Worm (Caenorhabditis elegans) whole organism, young adult: ENCODE measurements around the gene C49C3.15.

Source experiments
- D2030.7 ChIP-seq: fragments of 200-800 bp; sonication (Bioruptor generic); IDR thresholded peaks from 2 replicates; pipeline ENCODE4 v1.3.6; 2022; ENCODE audit warnings: missing genetic modification reagents, missing genetic modification characterization, missing compliant biosample characterization
- F23B12.7 ChIP-seq: sonication (generic microtip); optimal IDR thresholded peaks from 2 replicates; lab custom pipeline; 2017; ENCODE audit warnings: missing genetic modification characterization, mild to moderate bottlenecking, missing compliant biosample characterization, antibody characterized with exemption, moderate library complexity; ENCODE audit not compliant: insufficient read depth
- F33H1.4 ChIP-seq: fragments of 200-800 bp; sonication (Bioruptor generic); IDR thresholded peaks from 2 replicates; pipeline ENCODE4 v1.3.6; 2022; ENCODE audit warnings: missing genetic modification reagents, missing genetic modification characterization, missing compliant biosample characterization
- F37B4.10 ChIP-seq: fragments of 200-800 bp; sonication (Bioruptor generic); IDR thresholded peaks from 2 replicates; pipeline ENCODE4 v1.3.6; 2022; ENCODE audit warnings: missing genetic modification characterization, missing compliant biosample characterization
- F52B5.7 ChIP-seq: sonication (generic microtip); optimal IDR thresholded peaks from 2 replicates; lab custom pipeline; 2016; ENCODE audit warnings: mild to moderate bottlenecking, missing genetic modification characterization, missing compliant biosample characterization
- F55B11.4 ChIP-seq: sonication (generic microtip); optimal IDR thresholded peaks from 2 replicates; lab custom pipeline; 2016; ENCODE audit warnings: missing compliant biosample characterization, missing genetic modification characterization, borderline replicate concordance; ENCODE audit not compliant: insufficient read depth
- K11D2.4 ChIP-seq: fragments of 200-800 bp; sonication (Bioruptor generic); IDR thresholded peaks from 2 replicates; pipeline ENCODE4 v1.3.6; 2022; ENCODE audit warnings: missing genetic modification reagents, missing genetic modification characterization, missing compliant biosample characterization
- K12H6.12 ChIP-seq: fragments of 200-800 bp; sonication (Bioruptor generic); optimal IDR thresholded peaks from 2 replicates; lab custom pipeline; 2018; ENCODE audit warnings: mild to moderate bottlenecking, missing genetic modification characterization, missing compliant biosample characterization
- T07F8.4 ChIP-seq: sonication (generic microtip); optimal IDR thresholded peaks from 2 replicates; lab custom pipeline; 2016; ENCODE audit warnings: mild to moderate bottlenecking, missing genetic modification characterization, moderate library complexity, missing compliant biosample characterization
- Y53F4B.3 ChIP-seq: fragments of 200-800 bp; sonication (Bioruptor generic); IDR thresholded peaks from 2 replicates; pipeline ENCODE4 v1.3.6; 2022; ENCODE audit warnings: missing genetic modification reagents, missing genetic modification characterization, missing compliant biosample characterization
- Y67H2A.10 ChIP-seq: fragments of 200-800 bp; sonication (Bioruptor generic); conservative IDR thresholded peaks from 2 replicates; pipeline ENCODE4 v1.3.6; 2022; ENCODE audit warnings: missing genetic modification reagents, missing genetic modification characterization, missing compliant biosample characterization
- Y79H2A.3 ChIP-seq: fragments of 200-800 bp; sonication (Bioruptor generic); conservative IDR thresholded peaks from 2 replicates; pipeline ENCODE4 v1.3.6; 2022; ENCODE audit warnings: missing genetic modification reagents, missing genetic modification characterization, missing compliant biosample characterization
- ZK185.1 ChIP-seq: sonication (generic microtip); optimal IDR thresholded peaks from 2 replicates; lab custom pipeline; 2016; ENCODE audit warnings: mild to moderate bottlenecking, missing genetic modification characterization, missing compliant biosample characterization; ENCODE audit not compliant: poor library complexity, severe bottlenecking
- athp-1 ChIP-seq: sonication (generic microtip); optimal IDR thresholded peaks from 2 replicates; lab custom pipeline; 2017; ENCODE audit warnings: mild to moderate bottlenecking, missing genetic modification characterization, missing compliant biosample characterization
- attf-6 ChIP-seq: fragments of 200-800 bp; sonication (Bioruptor generic); IDR thresholded peaks from 2 replicates; pipeline ENCODE4 v1.3.6; 2022; ENCODE audit warnings: missing genetic modification reagents, missing genetic modification characterization, missing compliant biosample characterization
- bed-1 ChIP-seq: fragments of 200-800 bp; sonication (Bioruptor generic); IDR thresholded peaks from 2 replicates; pipeline ENCODE4 v1.3.6; 2022; ENCODE audit warnings: missing genetic modification reagents, missing genetic modification characterization, missing compliant biosample characterization
- bed-2 ChIP-seq: fragments of 200-800 bp; sonication (Bioruptor generic); IDR thresholded peaks from 2 replicates; pipeline ENCODE4 v1.3.6; 2022; ENCODE audit warnings: missing genetic modification reagents, missing genetic modification characterization, missing compliant biosample characterization
- ccch-3 ChIP-seq: fragments of 200-800 bp; sonication (Bioruptor generic); optimal IDR thresholded peaks from 2 replicates; lab custom pipeline; 2018; ENCODE audit warnings: mild to moderate bottlenecking, missing genetic modification characterization, missing compliant biosample characterization
- ceh-40 ChIP-seq: fragments of 200-800 bp; sonication (Bioruptor generic); IDR thresholded peaks from 2 replicates; pipeline ENCODE4 v1.3.6; 2022; ENCODE audit warnings: missing genetic modification characterization, missing compliant biosample characterization
- ceh-91 ChIP-seq: fragments of 200-800 bp; sonication (Bioruptor generic); IDR thresholded peaks from 2 replicates; pipeline ENCODE4 v1.3.6; 2022; ENCODE audit warnings: missing genetic modification reagents, missing genetic modification characterization, missing compliant biosample characterization
- dox-1 ChIP-seq: fragments of 200-800 bp; sonication (Bioruptor generic); IDR thresholded peaks from 2 replicates; pipeline ENCODE4 v1.3.6; 2022; ENCODE audit warnings: missing genetic modification reagents, missing genetic modification characterization, missing compliant biosample characterization
- efl-1 ChIP-seq: fragments of 150-350 bp; optimal IDR thresholded peaks from 2 replicates; lab custom pipeline; 2014; ENCODE audit warnings: missing biosample characterization, missing genetic modification reagents, missing genetic modification characterization
- ekl-4 ChIP-seq: fragments of 200-800 bp; sonication (Bioruptor generic); IDR thresholded peaks from 2 replicates; pipeline ENCODE4 v1.3.6; 2022; ENCODE audit warnings: missing genetic modification reagents, missing genetic modification characterization, missing compliant biosample characterization
- ets-4 ChIP-seq: fragments of 200-800 bp; sonication (Bioruptor generic); optimal IDR thresholded peaks from 2 replicates; lab custom pipeline; 2018; ENCODE audit warnings: mild to moderate bottlenecking, missing genetic modification characterization, missing compliant biosample characterization
- fkh-3 ChIP-seq: sonication (generic microtip); optimal IDR thresholded peaks from 2 replicates; lab custom pipeline; 2016; ENCODE audit warnings: mild to moderate bottlenecking, missing genetic modification characterization, missing compliant biosample characterization
- him-1 ChIP-seq: sonication (generic microtip); optimal IDR thresholded peaks from 2 replicates; lab custom pipeline; 2016; ENCODE audit warnings: missing genotype, missing genetic modification reagents, missing genetic modification characterization, missing compliant biosample characterization
- hlh-12 ChIP-seq: sonication (generic microtip); optimal IDR thresholded peaks from 2 replicates; lab custom pipeline; 2016; ENCODE audit warnings: missing genetic modification characterization, missing compliant biosample characterization
- hlh-26 ChIP-seq: fragments of 200-800 bp; sonication (Bioruptor generic); conservative IDR thresholded peaks from 2 replicates; pipeline ENCODE4 v1.3.6; 2022; ENCODE audit warnings: missing genetic modification reagents, missing genetic modification characterization, missing compliant biosample characterization
- hmg-1.2 ChIP-seq: fragments of 200-800 bp; sonication (Bioruptor generic); IDR thresholded peaks from 2 replicates; pipeline ENCODE4 v1.3.6; 2022; ENCODE audit warnings: missing genetic modification reagents, missing genetic modification characterization, missing compliant biosample characterization
- let-526 ChIP-seq: fragments of 200-800 bp; sonication (Bioruptor generic); IDR thresholded peaks from 2 replicates; pipeline ENCODE4 v1.3.6; 2022; ENCODE audit warnings: missing genetic modification reagents, missing genetic modification characterization, missing compliant biosample characterization
- lir-1 ChIP-seq: fragments of 200-800 bp; sonication (Bioruptor generic); conservative IDR thresholded peaks from 2 replicates; pipeline ENCODE4 v1.3.6; 2022; ENCODE audit warnings: missing genetic modification reagents, missing genetic modification characterization, missing compliant biosample characterization
- lsl-1 ChIP-seq: fragments of 200-800 bp; sonication (Bioruptor generic); optimal IDR thresholded peaks from 2 replicates; lab custom pipeline; 2018; ENCODE audit warnings: mild to moderate bottlenecking, missing genetic modification characterization, moderate library complexity, missing compliant biosample characterization
- mcd-1 ChIP-seq: fragments of 200-800 bp; sonication (Bioruptor generic); IDR thresholded peaks from 2 replicates; pipeline ENCODE4 v1.3.6; 2022; ENCODE audit warnings: missing genetic modification reagents, missing genetic modification characterization, missing compliant biosample characterization
- mel-28 ChIP-seq: sonication (generic microtip); optimal IDR thresholded peaks from 2 replicates; lab custom pipeline; 2016; ENCODE audit warnings: borderline replicate concordance, mild to moderate bottlenecking, missing genetic modification characterization, missing compliant biosample characterization
- nfyb-1 ChIP-seq: fragments of 200-800 bp; sonication (Bioruptor generic); IDR thresholded peaks from 2 replicates; pipeline ENCODE4 v1.3.6; 2022; ENCODE audit warnings: missing genetic modification reagents, missing genetic modification characterization, missing compliant biosample characterization
- nhr-80 ChIP-seq: sonication (generic microtip); optimal IDR thresholded peaks from 2 replicates; lab custom pipeline; 2016; ENCODE audit warnings: missing genetic modification characterization, missing compliant biosample characterization
- nhr-90 ChIP-seq: sonication (generic microtip); optimal IDR thresholded peaks from 2 replicates; lab custom pipeline; 2016; ENCODE audit warnings: missing genotype, mild to moderate bottlenecking, missing genetic modification characterization, missing compliant biosample characterization
- rcor-1 ChIP-seq: fragments of 200-800 bp; sonication (Bioruptor generic); IDR thresholded peaks from 2 replicates; pipeline ENCODE4 v1.3.6; 2022; ENCODE audit warnings: missing genetic modification reagents, missing genetic modification characterization, missing compliant biosample characterization
- sdz-38 ChIP-seq: sonication (generic microtip); optimal IDR thresholded peaks from 2 replicates; lab custom pipeline; 2016; ENCODE audit warnings: missing genotype, missing genetic modification characterization, missing compliant biosample characterization
- snpc-3.4 ChIP-seq: sonication (generic microtip); optimal IDR thresholded peaks from 2 replicates; lab custom pipeline; 2017; ENCODE audit warnings: missing genetic modification characterization, mild to moderate bottlenecking, missing compliant biosample characterization, antibody characterized with exemption, moderate library complexity, missing genotype, missing genetic modification reagents
- somi-1 ChIP-seq: fragments of 200-800 bp; sonication (Bioruptor generic); optimal IDR thresholded peaks from 2 replicates; lab custom pipeline; 2018; ENCODE audit warnings: mild to moderate bottlenecking, missing genetic modification characterization, missing compliant biosample characterization
- ztf-22 ChIP-seq: fragments of 200-800 bp; sonication (Bioruptor generic); optimal IDR thresholded peaks from 2 replicates; lab custom pipeline; 2018; ENCODE audit warnings: mild to moderate bottlenecking, missing genetic modification characterization, moderate library complexity, missing compliant biosample characterization
- ztf-25 ChIP-seq: fragments of 200-800 bp; sonication (Bioruptor generic); IDR thresholded peaks from 2 replicates; pipeline ENCODE4 v1.3.6; 2022; ENCODE audit warnings: missing genetic modification reagents, missing genetic modification characterization, missing compliant biosample characterization
- ztf-28 ChIP-seq: fragments of 200-800 bp; sonication (Bioruptor generic); IDR thresholded peaks from 2 replicates; pipeline ENCODE4 v1.3.6; 2022; ENCODE audit warnings: missing genetic modification reagents, missing genetic modification characterization, missing compliant biosample characterization

Gene C49C3.15

ce11 chrIV:17342179-17342578 is 8.1 kb downstream of the C49C3.15 start, which contains the start of gene C49C3.9:
C49C3.9 (minus strand) TSS chrIV:17342314.
- no peak for TF ChIP-seq somi-1 (GFP tag; lab: Kevin White, UChicago)
- TF ChIP-seq nhr-80 (tag; lab: Kevin White, UChicago): peak; percentile 80
- TF ChIP-seq ets-4 (GFP tag; lab: Kevin White, UChicago): peak; percentile 20

- TF ChIP-seq K11D2.4: no peak
- TF ChIP-seq Y67H2A.10 (GFP tag; lab: Robert Waterston, UW): no peak
- TF ChIP-seq F55B11.4: no peak
- TF ChIP-seq T07F8.4 (tag; lab: Kevin White, UChicago): no peak
- no peak for TF ChIP-seq ztf-22 (GFP tag; lab: Kevin White, UChicago)
- no peak for TF ChIP-seq attf-6 (GFP tag; lab: Robert Waterston, UW)
- TF ChIP-seq efl-1 (GFP tag; lab: Kevin White, UChicago): no peak
- TF ChIP-seq ZK185.1 (tag; lab: Kevin White, UChicago): no peak
- TF ChIP-seq dox-1: no peak
- no peak for TF ChIP-seq ztf-25 (GFP tag; lab: Robert Waterston, UW)
- no peak for TF ChIP-seq ceh-91 (GFP tag; lab: Robert Waterston, UW)
- TF ChIP-seq F23B12.7 (tag; lab: Kevin White, UChicago): no peak
- no peak for TF ChIP-seq bed-1 (GFP tag; lab: Robert Waterston, UW)
- TF ChIP-seq, all 124 proteins: peak for 0
Measured at ce11 chrIV:17342667-17343066, 8.6 kb downstream of the C49C3.15 start, which contains the start of gene C49C3.21. C49C3.21 (plus strand) TSS chrIV:17342967.

- TF ChIP-seq hmg-1.2 (GFP tag; lab: Robert Waterston, UW) (no peak), nfyb-1 (GFP tag; lab: Robert Waterston, UW) (no peak), lsl-1 (GFP tag; lab: Kevin White, UChicago) (no peak), mcd-1 (GFP tag; lab: Robert Waterston, UW) (no peak), F55B11.4 (no peak), F37B4.10 (GFP tag; lab: Robert Waterston, UW) (no peak), ets-4 (GFP tag; lab: Kevin White, UChicago) (no peak), let-526 (no peak), mel-28 (tag; lab: Kevin White, UChicago) (no peak), nhr-90 (tag; lab: Kevin White, UChicago) (no peak), somi-1 (GFP tag; lab: Kevin White, UChicago) (no peak), snpc-3.4 (tag; lab: Kevin White, UChicago) (no peak), bed-2 (no peak), hlh-12 (tag; lab: Kevin White, UChicago) (no peak), K11D2.4 (no peak), him-1 (no peak), D2030.7 (no peak)
Measured at ce11 chrIV:17343482-17343881, 9.5 kb downstream of the C49C3.15 start, which contains the start of gene C49C3.11. C49C3.11 (plus strand) TSS chrIV:17343782.

ce11 chrIV:17346599-17347218 is 12.7 kb downstream of the C49C3.15 start, which contains the start of the genes clec-197 and clec-198:
clec-197 (minus strand) TSS chrIV:17346699.
clec-198 (plus strand) TSS chrIV:17347168.
- no peak for TF ChIP-seq rcor-1 (GFP tag; lab: Robert Waterston, UW)
- no peak for TF ChIP-seq ekl-4
- TF ChIP-seq bed-2: no peak
- no peak for TF ChIP-seq hlh-26 (GFP tag; lab: Robert Waterston, UW)
- no peak for TF ChIP-seq athp-1
- no peak for TF ChIP-seq Y53F4B.3 (GFP tag; lab: Robert Waterston, UW)
- no peak for TF ChIP-seq fkh-3 (tag; lab: Kevin White, UChicago)
- no peak for TF ChIP-seq Y79H2A.3 (GFP tag; lab: Robert Waterston, UW)
- TF ChIP-seq F33H1.4 (GFP tag; lab: Robert Waterston, UW): no peak
- no peak for TF ChIP-seq lir-1 (GFP tag; lab: Robert Waterston, UW)
- TF ChIP-seq ztf-28 (GFP tag; lab: Robert Waterston, UW): no peak
- TF ChIP-seq F52B5.7 (tag; lab: Kevin White, UChicago): no peak
- no peak for TF ChIP-seq ceh-40 (GFP tag; lab: Robert Waterston, UW)
- TF ChIP-seq sdz-38 (tag; lab: Kevin White, UChicago): no peak
- TF ChIP-seq let-526: no peak
- no peak for TF ChIP-seq K12H6.12 (tag; lab: Kevin White, UChicago)
- no peak for TF ChIP-seq F37B4.10 (GFP tag; lab: Robert Waterston, UW)
- no peak for TF ChIP-seq ccch-3
